Worm (Caenorhabditis elegans) whole organism, early embryonic: ENCODE data around the gene F20G2.3.

Source experiments
- B0310.2 ChIP-seq: sonication (generic microtip); optimal IDR thresholded peaks from 2 replicates; lab custom pipeline; 2016; ENCODE audit warnings: mild to moderate bottlenecking, missing genetic modification characterization, missing compliant biosample characterization
- F13C5.2 ChIP-seq: sonication (generic microtip); optimal IDR thresholded peaks from 2 replicates; lab custom pipeline; 2017; ENCODE audit warnings: mild to moderate bottlenecking, missing genetic modification characterization, inconsistent platforms, missing compliant biosample characterization
- aly-1 ChIP-seq: sonication (generic microtip); optimal IDR thresholded peaks from 2 replicates; lab custom pipeline; 2016; ENCODE audit warnings: missing genetic modification characterization, missing compliant biosample characterization
- ama-1 ChIP-seq: fragments of 150-350 bp; optimal IDR thresholded peaks from 2 replicates; lab custom pipeline; 2014
- ceh-13 ChIP-seq: fragments of 200-800 bp; sonication (Bioruptor generic); optimal IDR thresholded peaks from 2 replicates; lab custom pipeline; 2018; ENCODE audit warnings: mild to moderate bottlenecking, missing genetic modification characterization, missing compliant biosample characterization
- ceh-36 ChIP-seq: sonication (generic microtip); optimal IDR thresholded peaks from 2 replicates; lab custom pipeline; 2016; ENCODE audit warnings: missing genetic modification characterization, inconsistent platforms, missing compliant biosample characterization
- ets-7 ChIP-seq: sonication (generic microtip); optimal IDR thresholded peaks from 2 replicates; lab custom pipeline; 2016; ENCODE audit warnings: missing genotype, missing genetic modification characterization, missing compliant biosample characterization
- flt-1 ChIP-seq: fragments of 200-800 bp; sonication (Bioruptor generic); IDR thresholded peaks from 2 replicates; pipeline ENCODE4 v1.3.6; 2022; ENCODE audit warnings: missing genetic modification characterization, missing compliant biosample characterization
- hmbx-1 ChIP-seq: sonication (generic microtip); optimal IDR thresholded peaks from 2 replicates; lab custom pipeline; 2016; ENCODE audit warnings: mild to moderate bottlenecking, missing genetic modification characterization, missing compliant biosample characterization
- hmg-4 ChIP-seq: fragments of 200-800 bp; sonication (Bioruptor generic); optimal IDR thresholded peaks from 2 replicates; lab custom pipeline; 2018; ENCODE audit warnings: mild to moderate bottlenecking, missing genetic modification characterization, missing compliant biosample characterization
- hnd-1 ChIP-seq: sonication (generic microtip); optimal IDR thresholded peaks from 2 replicates; lab custom pipeline; 2016; ENCODE audit warnings: missing genetic modification characterization, missing compliant biosample characterization
- pes-1 ChIP-seq: fragments of 200-800 bp; sonication (Bioruptor generic); IDR thresholded peaks from 2 replicates; pipeline ENCODE4 v1.3.6; 2022; ENCODE audit warnings: missing genetic modification reagents, missing genetic modification characterization, missing compliant biosample characterization
- scrt-1 ChIP-seq: fragments of 200-800 bp; sonication (Bioruptor generic); IDR thresholded peaks from 2 replicates; pipeline ENCODE4 v1.3.6; 2022; ENCODE audit warnings: missing genetic modification characterization, missing compliant biosample characterization
- sea-1 ChIP-seq: fragments of 200-800 bp; sonication (Bioruptor generic); conservative IDR thresholded peaks from 2 replicates; pipeline ENCODE4 v1.3.6; 2022; ENCODE audit warnings: missing genetic modification characterization, missing compliant biosample characterization
- tbx-11 ChIP-seq: fragments of 200-800 bp; sonication (Bioruptor generic); IDR thresholded peaks from 2 replicates; pipeline ENCODE4 v1.3.6; 2022; ENCODE audit warnings: missing genetic modification characterization, missing compliant biosample characterization
- tbx-37 ChIP-seq: fragments of 200-800 bp; sonication (Bioruptor generic); conservative IDR thresholded peaks from 2 replicates; pipeline ENCODE4 v1.3.6; 2022; ENCODE audit warnings: missing genetic modification reagents, missing genetic modification characterization, missing compliant biosample characterization
- tra-4 ChIP-seq: sonication (generic microtip); optimal IDR thresholded peaks from 2 replicates; lab custom pipeline; 2017; ENCODE audit warnings: missing genetic modification characterization, missing compliant biosample characterization

F20G2.3 gene

DNA sequence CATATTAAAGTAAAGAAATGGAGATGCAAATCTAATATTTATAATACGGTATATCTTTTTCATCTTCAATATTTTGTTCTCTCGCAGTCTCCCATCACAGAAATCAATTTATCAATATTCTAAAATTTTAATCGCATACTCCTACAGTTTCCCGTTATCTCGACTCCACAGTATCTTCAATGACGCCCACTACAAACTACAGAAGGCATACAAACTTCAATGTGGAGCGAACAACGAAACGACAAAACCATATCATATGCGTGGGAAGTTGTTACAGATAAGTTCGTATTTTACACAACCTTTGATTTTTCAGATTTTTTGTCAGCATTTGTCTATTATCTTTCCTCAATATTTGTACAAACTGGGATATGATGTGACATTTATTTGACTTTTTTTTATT is 28.4 kb downstream of the F20G2.3 start:
- TF ChIP-seq ama-1 (lab: Kevin White, UChicago) (no peak), hmg-4 (GFP tag; lab: Kevin White, UChicago) (no peak), sea-1 (no peak), tbx-37 (GFP tag; lab: Robert Waterston, UW) (no peak), pes-1 (no peak), hmbx-1 (no peak), F13C5.2 (no peak), aly-1 (tag; lab: Kevin White, UChicago) (no peak), scrt-1 (GFP tag; lab: Robert Waterston, UW) (no peak)

DNA sequence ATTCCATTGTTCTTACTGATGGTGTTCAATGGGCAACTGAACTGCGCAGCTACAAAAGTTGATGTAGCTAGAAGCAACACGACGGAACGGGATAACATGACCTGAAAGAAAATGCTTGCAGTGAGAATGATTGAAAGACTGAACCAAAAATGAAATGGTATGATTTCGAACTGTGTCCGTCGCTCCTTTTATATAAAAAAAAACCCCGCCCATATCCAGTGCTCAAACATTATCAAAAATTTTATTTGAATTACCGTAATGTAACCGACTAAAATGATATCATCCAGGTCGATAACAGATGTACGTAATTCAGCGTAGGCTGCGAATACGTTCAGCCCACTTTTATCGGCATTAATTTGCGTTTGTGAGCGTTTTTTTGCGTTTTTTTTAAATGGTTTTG is 29.9 kb downstream of the F20G2.3 start, which contains the start of gene irg-5:
TSS of gene irg-5 (minus strand) at position 101 of the 400 bp plus-strand sequence.
- TF ChIP-seq hmg-4 (GFP tag; lab: Kevin White, UChicago) = no peak
- TF ChIP-seq pes-1 = no peak
- TF ChIP-seq hnd-1 (tag; lab: Kevin White, UChicago) = no peak
- no peak for TF ChIP-seq B0310.2 (tag; lab: Kevin White, UChicago)
- no peak for TF ChIP-seq F13C5.2
- no peak for TF ChIP-seq ama-1 (lab: Kevin White, UChicago)

DNA sequence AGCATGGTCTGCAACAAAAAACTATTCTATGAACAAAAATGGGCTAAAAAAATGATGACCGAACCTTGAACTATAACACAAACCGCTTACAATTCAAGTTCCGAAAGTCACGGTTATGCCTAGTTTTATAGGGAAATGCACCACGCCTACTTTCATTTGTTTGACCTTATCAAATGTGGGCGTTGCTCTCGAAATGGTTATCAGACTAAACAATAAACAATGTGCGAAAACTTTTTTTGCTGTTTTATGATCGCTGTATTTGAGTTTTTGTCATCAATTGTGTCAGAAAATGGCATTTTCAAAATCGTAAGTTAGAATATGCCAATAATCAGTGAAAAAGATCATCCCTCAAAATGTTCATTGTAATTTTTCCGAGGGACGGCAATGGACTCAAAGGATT is 32.1 kb downstream of the F20G2.3 start, which contains the start of gene F35E12.6:
TSS of gene F35E12.6 (minus strand) at position 101 of the 400 bp plus-strand sequence.
- TF ChIP-seq hmbx-1 = no peak
- TF ChIP-seq ama-1 (lab: Kevin White, UChicago) = no peak
- no peak for TF ChIP-seq tbx-11 (GFP tag; lab: Robert Waterston, UW)
- no peak for TF ChIP-seq hmg-4 (GFP tag; lab: Kevin White, UChicago)
- no peak for TF ChIP-seq ceh-13
- no peak for TF ChIP-seq F13C5.2
- TF ChIP-seq ceh-36 = no peak
- TF ChIP-seq tra-4 (tag; lab: Kevin White, UChicago) = no peak

DNA sequence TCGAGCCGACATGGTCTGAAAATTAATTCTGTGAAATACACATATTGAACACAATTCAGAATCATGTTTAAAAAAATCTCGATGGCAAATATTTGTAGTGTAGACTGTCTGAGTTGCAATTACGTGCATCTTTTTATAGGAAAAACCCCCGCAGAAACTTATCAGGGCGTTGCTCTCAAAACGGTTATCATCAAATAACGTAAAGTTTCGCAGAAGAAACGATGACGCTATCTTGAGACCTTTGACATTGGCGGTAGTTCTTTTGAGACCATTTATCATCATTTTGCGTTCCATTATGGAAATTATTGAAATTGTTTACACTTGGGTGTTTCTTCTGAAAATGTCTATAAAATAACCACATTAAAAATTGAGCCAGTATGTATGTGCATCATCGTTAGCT is 37.5 kb downstream of the F20G2.3 start, which contains the start of gene dct-17:
TSS of gene dct-17 (minus strand) at position 23 of the 400 bp plus-strand sequence.
- TF ChIP-seq tbx-11 (GFP tag; lab: Robert Waterston, UW) (no peak), ets-7 (tag; lab: Kevin White, UChicago) (no peak), ceh-13 (no peak), F13C5.2 (no peak), sea-1 (no peak), hmg-4 (GFP tag; lab: Kevin White, UChicago) (no peak), tbx-37 (GFP tag; lab: Robert Waterston, UW) (no peak), ama-1 (lab: Kevin White, UChicago) (no peak), flt-1 (no peak), aly-1 (tag; lab: Kevin White, UChicago) (no peak), hnd-1 (tag; lab: Kevin White, UChicago) (no peak), B0310.2 (tag; lab: Kevin White, UChicago) (no peak), tra-4 (tag; lab: Kevin White, UChicago) (no peak), pes-1 (no peak), ceh-36 (no peak), hmbx-1 (no peak), scrt-1 (GFP tag; lab: Robert Waterston, UW) (no peak)

DNA sequence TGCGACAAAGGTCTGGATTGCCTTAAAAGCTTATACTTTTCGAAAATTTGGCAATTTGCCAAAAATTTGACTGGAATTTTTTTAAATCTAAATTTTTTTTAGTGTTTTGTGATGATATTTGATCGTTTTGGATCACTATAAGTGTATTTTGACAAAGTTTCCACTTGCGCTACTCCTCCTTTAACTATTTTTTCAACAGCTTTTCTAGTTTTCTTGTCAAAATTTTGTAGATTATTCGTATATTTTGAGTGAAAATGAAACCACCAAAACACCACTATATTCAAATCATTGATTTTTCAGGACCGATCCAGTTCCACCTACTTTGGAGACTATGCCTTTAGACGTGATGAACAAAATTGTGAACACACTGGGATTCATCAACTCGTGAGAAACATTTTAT is 42.7 kb downstream of the F20G2.3 start, which contains the start of gene fbxa-181:
TSS of gene fbxa-181 (plus strand) at position 301 of the 400 bp plus-strand sequence.
- TF ChIP-seq scrt-1 (GFP tag; lab: Robert Waterston, UW) (no peak), aly-1 (tag; lab: Kevin White, UChicago) (no peak), ets-7 (tag; lab: Kevin White, UChicago) (no peak), flt-1 (no peak), ama-1 (lab: Kevin White, UChicago) (no peak), hmbx-1 (no peak), B0310.2 (tag; lab: Kevin White, UChicago) (no peak), hnd-1 (tag; lab: Kevin White, UChicago) (no peak)

DNA sequence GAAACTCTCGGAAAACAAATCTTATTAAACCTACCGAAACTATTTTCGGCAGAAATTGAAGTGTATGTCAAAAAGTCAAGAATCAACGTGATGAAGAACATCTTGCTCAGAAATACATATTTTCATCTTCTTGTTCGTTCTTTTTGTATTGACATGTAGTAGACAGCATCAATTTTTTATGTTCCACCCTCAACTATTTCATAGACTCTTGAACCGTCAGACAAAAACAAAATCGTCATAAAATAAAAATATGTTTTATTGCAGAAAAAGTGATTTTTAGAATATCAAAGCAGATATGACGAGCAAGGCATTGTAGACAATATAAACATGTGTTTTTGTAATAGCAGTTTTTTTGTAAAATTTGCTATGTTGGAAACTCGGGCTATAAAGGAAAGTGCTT is 43.5 kb downstream of the F20G2.3 start, which contains the start of gene F35E12.2:
TSS of gene F35E12.2 (minus strand) at position 101 of the 400 bp plus-strand sequence.
- no peak for TF ChIP-seq hnd-1 (tag; lab: Kevin White, UChicago)
- TF ChIP-seq ets-7 (tag; lab: Kevin White, UChicago) = no peak
- no peak for TF ChIP-seq F13C5.2
- TF ChIP-seq scrt-1 (GFP tag; lab: Robert Waterston, UW) = no peak
- no peak for TF ChIP-seq ceh-13
- no peak for TF ChIP-seq tbx-37 (GFP tag; lab: Robert Waterston, UW)
- TF ChIP-seq hmg-4 (GFP tag; lab: Kevin White, UChicago) = no peak
- no peak for TF ChIP-seq flt-1
- no peak for TF ChIP-seq ama-1 (lab: Kevin White, UChicago)
- TF ChIP-seq ceh-36 = no peak
- TF ChIP-seq pes-1 = no peak
- no peak for TF ChIP-seq sea-1
- no peak for TF ChIP-seq tbx-11 (GFP tag; lab: Robert Waterston, UW)
- no peak for TF ChIP-seq hmbx-1
- TF ChIP-seq B0310.2 (tag; lab: Kevin White, UChicago) = no peak
- no peak for TF ChIP-seq tra-4 (tag; lab: Kevin White, UChicago)
- no peak for TF ChIP-seq aly-1 (tag; lab: Kevin White, UChicago)

DNA sequence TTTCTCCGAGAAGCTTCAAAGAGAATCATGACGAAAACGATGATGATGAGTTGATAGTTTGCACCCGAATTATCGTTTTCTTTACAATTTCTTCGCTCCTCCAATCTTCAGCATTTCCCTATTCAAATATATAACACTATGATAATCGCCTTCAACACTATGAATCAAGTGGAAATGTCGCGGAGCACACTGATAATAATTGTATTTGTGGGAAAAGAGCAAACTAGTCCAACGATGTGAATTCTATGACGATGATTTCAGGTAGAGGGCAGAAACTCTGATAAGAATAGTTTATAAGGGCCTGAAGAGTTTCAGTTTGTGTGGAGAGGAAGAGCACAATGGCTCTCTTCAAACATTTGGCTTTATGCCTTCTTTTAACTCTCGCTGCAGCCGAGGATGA is 51.8 kb downstream of the F20G2.3 start, which contains the start of gene T01D3.6:
TSS of gene T01D3.6 (plus strand) at position 294 of the 400 bp plus-strand sequence.
- no peak for TF ChIP-seq ceh-13
- TF ChIP-seq scrt-1 (GFP tag; lab: Robert Waterston, UW) = no peak
- TF ChIP-seq hnd-1 (tag; lab: Kevin White, UChicago) = no peak
- no peak for TF ChIP-seq ets-7 (tag; lab: Kevin White, UChicago)
- TF ChIP-seq hmg-4 (GFP tag; lab: Kevin White, UChicago) = no peak
- no peak for TF ChIP-seq tbx-11 (GFP tag; lab: Robert Waterston, UW)
- no peak for TF ChIP-seq flt-1
- no peak for TF ChIP-seq B0310.2 (tag; lab: Kevin White, UChicago)
- TF ChIP-seq sea-1 = no peak
